Worm (Caenorhabditis elegans): Measurements from ENCODE around the gene pmp-4.

DNA sequence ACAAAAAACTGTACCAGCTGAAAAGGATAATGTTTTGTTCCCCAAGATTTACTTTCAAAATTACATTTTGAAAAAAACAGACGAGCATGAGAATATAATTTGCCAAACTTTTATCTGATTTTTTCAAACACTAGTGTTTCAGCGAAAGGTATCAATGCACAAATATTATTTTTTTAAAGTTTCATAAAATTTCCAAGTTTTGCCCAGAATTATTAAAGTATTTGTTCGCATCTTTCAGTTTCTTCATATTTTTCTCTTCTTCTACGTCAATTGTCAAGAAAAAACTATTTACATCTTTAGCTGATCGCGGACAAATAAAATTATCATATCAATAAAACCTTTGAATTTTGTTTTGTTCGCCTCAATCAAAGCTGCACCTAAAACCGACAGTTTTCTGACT, 31.6 kb upstream of the pmp-4 start, which contains the start of gene C06A12.8:
- TF ChIP-seq pqm-1 (tag; optimal IDR thresholded peaks at IDR 0.05) (no peak), madf-9 (GFP tag; conservative IDR thresholded peaks at IDR 0.05) (no peak), lin-39 (tag; optimal IDR thresholded peaks at IDR 0.05) (no peak), aly-2 (tag; optimal IDR thresholded peaks at IDR 0.05) (no peak), nhr-77 (tag; optimal IDR thresholded peaks at IDR 0.05) (no peak)

Measured in whole organism, L4 larva.